Fruit fly (Drosophila melanogaster) whole organism, pupa: ENCODE measurements around the gene CG10164.

Source experiments
- CG8159 ChIP-seq: fragments of 200-800 bp; sonication (Bioruptor generic); optimal IDR thresholded peaks from 3 replicates; lab custom pipeline; 2018; ENCODE audit warnings: missing biosample characterization, mild to moderate bottlenecking, missing genetic modification characterization, moderate library complexity
- CG9948 ChIP-seq: fragments of 200-800 bp; sonication (Bioruptor generic); optimal IDR thresholded peaks from 2 replicates; lab custom pipeline; 2018; ENCODE audit warnings: missing biosample characterization, mild to moderate bottlenecking, missing genetic modification characterization, moderate library complexity
- D1 ChIP-seq: fragments of 200-800 bp; sonication (Bioruptor generic); optimal IDR thresholded peaks from 2 replicates; lab custom pipeline; 2018; ENCODE audit warnings: missing biosample characterization, mild to moderate bottlenecking, missing genetic modification characterization, moderate library complexity
- EcR ChIP-seq: fragments of 200-800 bp; sonication (Bioruptor generic); optimal IDR thresholded peaks from 3 replicates; lab custom pipeline; 2019; ENCODE audit warnings: missing biosample characterization, missing genetic modification characterization, mild to moderate bottlenecking, moderate library complexity, missing genetic modification reagents
- Ets98B ChIP-seq: fragments of 200-800 bp; sonication (Bioruptor generic); IDR thresholded peaks from 2 replicates; pipeline ENCODE4 v1.3.6; 2022; ENCODE audit warnings: missing biosample characterization, missing genetic modification characterization
- Pif1A ChIP-seq: fragments of 200-800 bp; sonication (Bioruptor generic); optimal IDR thresholded peaks from 3 replicates; lab custom pipeline; 2016; ENCODE audit warnings: missing biosample characterization, missing genetic modification characterization
- rn ChIP-seq: fragments of 200-800 bp; sonication (Bioruptor generic); IDR thresholded peaks from 2 replicates; pipeline ENCODE4 v1.3.6; 2022; ENCODE audit warnings: missing biosample characterization, missing genetic modification characterization

dm6 chr3R:23592669-23593068 lies 35.9 kb upstream of the CG10164 start, which contains the start of gene CG33337:
- TF ChIP-seq D1 (tag; lab: Kevin White, UChicago) (no peak), CG8159 (tag; lab: Kevin White, UChicago) (no peak), Ets98B (GFP tag; lab: Robert Waterston, UW) (no peak), CG9948 (tag; lab: Kevin White, UChicago) (no peak), rn (GFP tag; lab: Robert Waterston, UW) (no peak), EcR (GFP tag; lab: Kevin White, UChicago) (no peak), Pif1A (no peak)
